Worm (Caenorhabditis elegans): ENCODE measurements around the gene twk-26.

Gene twk-26

DNA sequence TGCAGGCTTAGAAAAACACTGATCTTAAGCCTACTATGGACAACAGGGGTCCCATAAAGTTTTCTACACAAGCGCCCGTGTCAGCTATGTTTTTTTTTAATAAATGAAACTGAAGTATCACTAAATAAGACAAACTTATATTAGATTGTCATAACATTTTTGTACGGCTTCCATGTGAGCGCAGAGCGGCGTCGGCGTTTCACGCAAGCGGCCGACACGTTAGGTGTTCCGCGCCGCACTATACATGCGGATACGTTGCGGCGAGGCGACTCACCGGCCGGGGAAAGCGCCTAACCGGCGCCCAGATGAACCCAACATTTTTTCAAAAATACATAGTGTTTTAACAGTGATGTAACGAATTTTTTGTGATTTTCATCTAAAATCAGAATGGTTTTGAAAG lies 3.0 kb upstream of the twk-26 start:
- no peak for TF ChIP-seq unc-39 (tag; optimal IDR thresholded peaks at IDR 0.05)
- no peak for TF ChIP-seq elt-1 (tag; optimal IDR thresholded peaks at IDR 0.05)
- no peak for TF ChIP-seq nhr-25 (tag; optimal IDR thresholded peaks at IDR 0.05)

- TF ChIP-seq fos-1 (tag; optimal IDR thresholded peaks at IDR 0.05) (no peak), lsy-12 (tag; optimal IDR thresholded peaks at IDR 0.05) (no peak), pha-4 (tag; optimal IDR thresholded peaks at IDR 0.05) (no peak), lin-15B (tag; optimal IDR thresholded peaks at IDR 0.05) (no peak), zag-1 (tag; optimal IDR thresholded peaks at IDR 0.05) (no peak), nhr-67 (tag; optimal IDR thresholded peaks at IDR 0.05) (no peak), nhr-28 (tag; optimal IDR thresholded peaks at IDR 0.05) (no peak), snpc-4 (tag; optimal IDR thresholded peaks at IDR 0.05) (no peak), mdl-1 (tag; optimal IDR thresholded peaks at IDR 0.05) (no peak)
These were observed 1.5 kb upstream of the twk-26 start for ce11 chrX:3056098-3056497.

DNA sequence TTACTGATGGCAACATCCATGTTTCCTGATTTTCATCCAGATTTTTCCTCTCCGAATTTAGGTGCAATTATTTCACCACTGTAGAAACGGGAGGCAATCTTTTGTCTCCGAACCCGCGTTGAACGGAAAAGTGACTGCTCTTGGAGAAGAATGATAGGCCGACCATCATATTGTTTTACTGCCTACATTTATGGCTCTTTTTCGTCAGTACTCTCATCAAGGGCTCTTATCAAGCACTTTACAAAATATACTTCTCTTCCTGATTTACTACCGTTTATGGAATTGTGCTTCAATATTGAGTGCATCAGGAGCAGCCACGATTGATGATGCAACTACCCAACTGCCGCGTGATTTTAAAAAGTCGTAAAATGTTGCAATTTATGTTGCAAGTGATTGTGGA lies 230 bp downstream of the twk-26 start:
- TF ChIP-seq nhr-77 (tag; optimal IDR thresholded peaks at IDR 0.05) = no peak
- peak; percentile 40 for TF ChIP-seq pqm-1 (tag; optimal IDR thresholded peaks at IDR 0.05)
- TF ChIP-seq snpc-4 (tag; optimal IDR thresholded peaks at IDR 0.05) = no peak
- TF ChIP-seq ztf-11 (tag; optimal IDR thresholded peaks at IDR 0.05) = no peak
- TF ChIP-seq skn-1 (tag; optimal IDR thresholded peaks at IDR 0.05) = no peak
- TF ChIP-seq nhr-25 (tag; optimal IDR thresholded peaks at IDR 0.05) = no peak

DNA sequence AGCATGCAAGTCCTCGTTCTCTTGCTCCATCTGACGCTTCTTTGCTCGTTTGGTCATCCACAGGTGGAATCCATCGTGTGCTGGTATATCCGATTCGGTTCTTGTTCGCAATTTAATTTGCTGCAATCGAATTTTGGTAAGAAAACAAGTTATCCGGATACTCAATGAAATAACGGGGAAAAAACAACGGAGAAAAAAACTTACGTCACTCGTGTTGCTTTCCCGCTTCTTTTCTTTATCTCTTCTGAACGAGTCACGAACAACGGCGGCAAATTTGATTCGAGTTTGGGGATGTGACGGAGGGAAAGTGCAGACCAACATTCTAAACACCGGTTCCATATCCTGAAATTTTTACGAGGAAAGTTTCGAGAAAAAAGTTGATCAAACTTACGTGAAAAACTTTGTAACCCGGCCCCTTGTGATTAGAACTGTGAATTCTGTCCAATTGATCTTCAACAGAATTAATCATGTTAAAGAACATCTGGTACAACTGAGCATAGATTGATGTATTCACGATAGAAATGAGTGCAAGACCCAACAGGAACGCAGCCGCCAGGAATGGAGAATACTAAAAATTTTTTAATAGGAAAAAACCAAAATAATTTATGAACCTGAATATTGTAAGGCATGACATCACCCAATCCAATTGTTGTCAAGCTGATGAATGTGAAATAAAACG lies 3.2 kb downstream of the twk-26 start:
- TF ChIP-seq elt-2 (tag; optimal IDR thresholded peaks at IDR 0.05) (no peak), nfya-1 (tag; optimal IDR thresholded peaks at IDR 0.05; ENCODE audit: insufficient read depth) (no peak), fkh-10 (GFP tag; optimal IDR thresholded peaks at IDR 0.05) (peak; percentile 84), ceh-28 (tag; optimal IDR thresholded peaks at IDR 0.05) (no peak)

DNA sequence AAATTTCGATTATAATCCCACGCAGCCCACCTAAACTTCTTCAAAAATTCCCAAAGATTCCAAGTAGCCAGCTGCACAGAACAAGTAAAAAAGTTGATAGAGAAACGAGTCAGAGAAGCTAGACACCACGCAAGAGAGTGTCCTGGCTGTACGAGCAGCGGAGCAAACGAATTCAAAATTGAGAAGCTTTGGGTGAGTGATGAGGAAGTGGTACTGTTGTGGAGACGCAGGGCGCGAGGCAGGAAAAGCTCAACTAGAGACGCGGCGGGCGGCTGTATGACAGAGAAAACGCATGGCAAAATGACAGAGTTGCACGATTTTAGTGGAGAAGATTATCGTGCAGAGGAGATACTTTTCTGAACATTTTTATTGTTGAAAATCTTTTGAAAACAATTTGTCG lies 5.4 kb downstream of the twk-26 start:
- TF ChIP-seq fos-1 (tag; optimal IDR thresholded peaks at IDR 0.05) = no peak
- no peak for TF ChIP-seq R02D3.7 (tag; optimal IDR thresholded peaks at IDR 0.05)
- no peak for TF ChIP-seq sea-2 (GFP tag; optimal IDR thresholded peaks at IDR 0.05)
- TF ChIP-seq nhr-23 (tag; optimal IDR thresholded peaks at IDR 0.05) = no peak
- TF ChIP-seq nhr-25 (tag; optimal IDR thresholded peaks at IDR 0.05) = no peak
- no peak for TF ChIP-seq mml-1 (tag; optimal IDR thresholded peaks at IDR 0.05)
- no peak for TF ChIP-seq nhr-237 (tag; optimal IDR thresholded peaks at IDR 0.05)
- TF ChIP-seq ztf-4 (tag; optimal IDR thresholded peaks at IDR 0.05) = no peak
- TF ChIP-seq eor-1 (tag; optimal IDR thresholded peaks at IDR 0.05) = no peak
- TF ChIP-seq elt-1 (tag; optimal IDR thresholded peaks at IDR 0.05) = no peak
- TF ChIP-seq zag-1 (tag; optimal IDR thresholded peaks at IDR 0.05) = peak; percentile 18
- no peak for TF ChIP-seq nhr-43 (tag; optimal IDR thresholded peaks at IDR 0.05; ENCODE audit: poor library complexity, severe bottlenecking)
- no peak for TF ChIP-seq nhr-77 (tag; optimal IDR thresholded peaks at IDR 0.05)
- no peak for TF ChIP-seq egl-27 (tag; optimal IDR thresholded peaks at IDR 0.05)
- TF ChIP-seq ZK546.5 (tag; optimal IDR thresholded peaks at IDR 0.05) = no peak
- no peak for TF ChIP-seq nhr-28 (tag; optimal IDR thresholded peaks at IDR 0.05)
- TF ChIP-seq daf-12 (tag; optimal IDR thresholded peaks at IDR 0.05) = no peak
- TF ChIP-seq lin-15B (tag; optimal IDR thresholded peaks at IDR 0.05) = no peak
- TF ChIP-seq egl-5 (tag; optimal IDR thresholded peaks at IDR 0.05) = peak; percentile 55
- TF ChIP-seq ceh-28 (tag; optimal IDR thresholded peaks at IDR 0.05) = no peak
- TF ChIP-seq elt-3 (tag; optimal IDR thresholded peaks at IDR 0.05) = no peak
- TF ChIP-seq pha-4 (tag; optimal IDR thresholded peaks at IDR 0.05) = peak; percentile 16
- TF ChIP-seq snpc-4 (tag; optimal IDR thresholded peaks at IDR 0.05) = no peak
- TF ChIP-seq ama-1 (optimal IDR thresholded peaks at IDR 0.05) = no peak
- peak; percentile 34 for TF ChIP-seq hmg-11 (tag; optimal IDR thresholded peaks at IDR 0.05)
- no peak for TF ChIP-seq jun-1 (tag; optimal IDR thresholded peaks at IDR 0.05)
- no peak for TF ChIP-seq nhr-67 (tag; optimal IDR thresholded peaks at IDR 0.05)
- peak; percentile 19 for TF ChIP-seq mdl-1 (tag; optimal IDR thresholded peaks at IDR 0.05)
- no peak for TF ChIP-seq fkh-10 (GFP tag; optimal IDR thresholded peaks at IDR 0.05)
- no peak for TF ChIP-seq ceh-82 (tag; optimal IDR thresholded peaks at IDR 0.05)
- no peak for TF ChIP-seq ceh-9 (tag; optimal IDR thresholded peaks at IDR 0.05)
- peak; percentile 44 for TF ChIP-seq pqm-1 (tag; optimal IDR thresholded peaks at IDR 0.05)
- TF ChIP-seq lsy-12 (tag; optimal IDR thresholded peaks at IDR 0.05) = no peak
- TF ChIP-seq nhr-76 (tag; optimal IDR thresholded peaks at IDR 0.05) = no peak
- no peak for TF ChIP-seq nhr-11 (tag; optimal IDR thresholded peaks at IDR 0.05)
- TF ChIP-seq ztf-11 (tag; optimal IDR thresholded peaks at IDR 0.05) = no peak
- TF ChIP-seq aly-2 (tag; optimal IDR thresholded peaks at IDR 0.05) = no peak
- TF ChIP-seq unc-62 (GFP tag; optimal IDR thresholded peaks at IDR 0.05) = peak; percentile 24
- TF ChIP-seq lin-39 (tag; optimal IDR thresholded peaks at IDR 0.05) = peak; percentile 71
- TF ChIP-seq fkh-2 (tag; optimal IDR thresholded peaks at IDR 0.05) = no peak

Measured in whole organism, L3 larva.